Worm (Caenorhabditis elegans): ENCODE data around the gene T23F2.3.

T23F2.3 gene

ce11 chrX:5485931-5486537 is 26.1 kb downstream of the T23F2.3 start, which contains the start of gene C25F6.1 (continued):
- TF ChIP-seq nhr-77 (tag; optimal IDR thresholded peaks at IDR 0.05) (no peak), dpl-1 (GFP tag; optimal IDR thresholded peaks at IDR 0.05) (no peak), duxl-1 (tag; optimal IDR thresholded peaks at IDR 0.05; ENCODE audit: poor library complexity) (no peak), fos-1 (tag; optimal IDR thresholded peaks at IDR 0.05) (no peak), hmg-1.1 (GFP tag; IDR thresholded peaks at IDR 0.05) (no peak), ZK546.5 (tag; optimal IDR thresholded peaks at IDR 0.05) (no peak), ceh-32 (tag; optimal IDR thresholded peaks at IDR 0.05; ENCODE audit: poor library complexity) (no peak), jun-1 (tag; optimal IDR thresholded peaks at IDR 0.05) (no peak), unc-62 (GFP tag; optimal IDR thresholded peaks at IDR 0.05 in 1 of 2) (peak in 1 of 2 experiments; percentile 81), unc-62 (tag; optimal IDR thresholded peaks at IDR 0.05) (no peak), aha-1 (tag) (peak; percentile 57)

- TF ChIP-seq ceh-20 (GFP tag; IDR thresholded peaks at IDR 0.05) (no peak), mdl-1 (tag; optimal IDR thresholded peaks at IDR 0.05) (peak in 1 of 2 experiments; percentile 10), ceh-28 (tag; optimal IDR thresholded peaks at IDR 0.05) (no peak), arid-1 (GFP tag; conservative IDR thresholded peaks at IDR 0.05) (0 out of 2 replicates have a peak, but pooled peaks have one; percentile 14), mes-2 (tag; optimal IDR thresholded peaks at IDR 0.05; ENCODE audit: poor library complexity, severe bottlenecking) (peak; percentile 57), madf-5 (GFP tag; IDR thresholded peaks at IDR 0.05) (no peak), set-16 (GFP tag; IDR thresholded peaks at IDR 0.05) (no peak), zag-1 (tag; optimal IDR thresholded peaks at IDR 0.05) (no peak), jun-1 (tag; optimal IDR thresholded peaks at IDR 0.05) (no peak), ZK546.5 (tag; optimal IDR thresholded peaks at IDR 0.05) (no peak), nhr-41 (GFP tag; IDR thresholded peaks at IDR 0.05) (peak; percentile 10; the same call in 1 of the 2 replicates), rbr-2 (tag; optimal IDR thresholded peaks at IDR 0.05) (no peak), zfp-2 (tag; optimal IDR thresholded peaks at IDR 0.05) (no peak), lin-29 (GFP tag; IDR thresholded peaks at IDR 0.05) (no peak), ceh-44 (GFP tag; IDR thresholded peaks at IDR 0.05) (peak; percentile 2; the same call in 1 of the 2 replicates), nhr-25 (tag; optimal IDR thresholded peaks at IDR 0.05; ENCODE audit: borderline replicate concordance, insufficient read depth) (no peak), vab-7 (GFP tag; IDR thresholded peaks at IDR 0.05) (0 out of 2 replicates have a peak, but pooled peaks have one; percentile 36), lim-7 (GFP tag; IDR thresholded peaks at IDR 0.05) (peak; percentile 59), hlh-11 (tag; optimal IDR thresholded peaks at IDR 0.05) (no peak), ceh-82 (tag; optimal IDR thresholded peaks at IDR 0.05) (no peak), snpc-1.2 (GFP tag; IDR thresholded peaks at IDR 0.05) (no peak), cey-2 (tag; optimal IDR thresholded peaks at IDR 0.05; ENCODE audit: borderline replicate concordance, insufficient read depth) (no peak), F26F4.8 (GFP tag; conservative IDR thresholded peaks at IDR 0.05) (no peak), mxl-2 (GFP tag; conservative IDR thresholded peaks at IDR 0.05) (no peak), daf-16 (GFP tag; optimal IDR thresholded peaks at IDR 0.05) (peak in 1 of 2 experiments; percentile 52), daf-16 (tag; optimal IDR thresholded peaks at IDR 0.05) (peak; percentile 21), lin-13 (GFP tag; optimal IDR thresholded peaks at IDR 0.05) (no peak), F49E8.2 (tag; optimal IDR thresholded peaks at IDR 0.05; ENCODE audit: borderline replicate concordance) (no peak), zip-2 (tag; optimal IDR thresholded peaks at IDR 0.05) (no peak), lsy-2 (tag; optimal IDR thresholded peaks at IDR 0.05) (peak in 1 of 2 experiments; percentile 2), dmd-6 (GFP tag; IDR thresholded peaks at IDR 0.05) (no peak), nhr-28 (tag; optimal IDR thresholded peaks at IDR 0.05) (no peak), zfp-3 (GFP tag; conservative IDR thresholded peaks at IDR 0.05) (no peak), fos-1 (tag; optimal IDR thresholded peaks at IDR 0.05) (no peak), lin-38 (GFP tag; IDR thresholded peaks at IDR 0.05) (peak; percentile 59), lin-1 (GFP tag; IDR thresholded peaks at IDR 0.05) (no peak; the same call in 1 of the 2 replicates), lin-15B (tag; optimal IDR thresholded peaks at IDR 0.05) (no peak), dve-1 (tag; optimal IDR thresholded peaks at IDR 0.05; ENCODE audit: insufficient read depth) (peak; percentile 3), daf-19 (GFP tag; conservative IDR thresholded peaks at IDR 0.05) (no peak), duxl-1 (tag; optimal IDR thresholded peaks at IDR 0.05; ENCODE audit: poor library complexity) (peak; percentile 29)
Observed at ce11 chrX:5485284-5485927, 26.7 kb downstream of the T23F2.3 start.
